Worm (Caenorhabditis elegans) whole organism, young adult: ENCODE data around the gene F44D12.6.

ENCODE experiments used
- C17E4.6 ChIP-seq: fragments of 200-800 bp; sonication (Bioruptor generic); IDR thresholded peaks from 2 replicates; pipeline ENCODE4 v1.3.6; 2022; ENCODE audit warnings: missing genetic modification reagents, missing genetic modification characterization, missing compliant biosample characterization
- K11D2.4 ChIP-seq: fragments of 200-800 bp; sonication (Bioruptor generic); IDR thresholded peaks from 2 replicates; pipeline ENCODE4 v1.3.6; 2022; ENCODE audit warnings: missing genetic modification reagents, missing genetic modification characterization, missing compliant biosample characterization
- nhr-179 ChIP-seq: sonication (generic microtip); optimal IDR thresholded peaks from 2 replicates; lab custom pipeline; 2016; ENCODE audit warnings: mild to moderate bottlenecking, missing genetic modification characterization, missing compliant biosample characterization
- tbx-9 ChIP-seq: sonication (generic microtip); optimal IDR thresholded peaks from 2 replicates; lab custom pipeline; 2016; ENCODE audit warnings: borderline replicate concordance, missing genetic modification characterization, inconsistent platforms, missing compliant biosample characterization

- TF ChIP-seq tbx-9 (no peak), C17E4.6 (GFP tag; lab: Robert Waterston, UW) (no peak), K11D2.4 (GFP tag; lab: Robert Waterston, UW) (no peak), nhr-179 (no peak)
These were observed 29.8 kb upstream of the F44D12.6 start, which contains the start of the genes C47E12.2 and sars-1 for ce11 chrIV:10003372-10003771.
